Fruit fly (Drosophila melanogaster): ENCODE results near the gene Krn.

- TF ChIP-seq CG6854 (GFP tag; optimal IDR thresholded peaks at IDR 0.05) (peak; percentile 20), Eip75B (GFP tag; optimal IDR thresholded peaks at IDR 0.05) (no peak), Blimp-1 (GFP tag; optimal IDR thresholded peaks at IDR 0.05) (no peak), Eip78C (GFP tag) (no peak), cyc (GFP tag; optimal IDR thresholded peaks at IDR 0.05) (no peak), Ets96B (tag; optimal IDR thresholded peaks at IDR 0.05) (no peak), CG10631 (GFP tag; optimal IDR thresholded peaks at IDR 0.05) (no peak), pdm3 (GFP tag; optimal IDR thresholded peaks at IDR 0.05) (no peak), dsx (GFP tag; optimal IDR thresholded peaks at IDR 0.05; ENCODE audit: poor library complexity, severe bottlenecking) (no peak), Smox (GFP tag; optimal IDR thresholded peaks at IDR 0.05) (no peak), lz (GFP tag; optimal IDR thresholded peaks at IDR 0.05) (no peak), vri (GFP tag; optimal IDR thresholded peaks at IDR 0.05) (peak; percentile 79), CG6163 (GFP tag; IDR thresholded peaks at IDR 0.05) (peak; percentile 29; the same call in 1 of the 3 replicates), CG16779 (tag; optimal IDR thresholded peaks at IDR 0.05) (no peak)
Measured at dm6 chr3L:17655837-17656308, 1.8 kb upstream of the Krn start.
